Fruit fly (Drosophila melanogaster) whole organism, wandering third instar larva: ENCODE measurements around the gene CG6785.

Experiments used
- Abd-B ChIP-seq: fragments of >200 bp; optimal IDR thresholded peaks from 2 replicates; lab custom pipeline; 2017; ENCODE audit warnings: missing biosample characterization, missing genetic modification characterization
- CG32264 ChIP-seq: fragments of 200-800 bp; sonication (Bioruptor generic); optimal IDR thresholded peaks from 2 replicates; lab custom pipeline; 2016; ENCODE audit warnings: missing biosample characterization, missing genetic modification characterization
- CrebA ChIP-seq: fragments of 200-800 bp; sonication (Bioruptor generic); optimal IDR thresholded peaks from 2 replicates; lab custom pipeline; 2016; ENCODE audit warnings: missing biosample characterization, mild to moderate bottlenecking, missing genetic modification characterization, borderline replicate concordance
- Dfd ChIP-seq: fragments of >200 bp; optimal IDR thresholded peaks from 2 replicates; lab custom pipeline; 2017; ENCODE audit warnings: missing biosample characterization, missing genetic modification characterization
- HLH106 ChIP-seq: fragments of 200-800 bp; optimal IDR thresholded peaks from 3 replicates; lab custom pipeline; 2019; ENCODE audit warnings: missing biosample characterization, mild to moderate bottlenecking, missing genetic modification characterization, moderate library complexity
- Hnf4 ChIP-seq: fragments of 200-800 bp; sonication (Bioruptor generic); optimal IDR thresholded peaks from 2 replicates; lab custom pipeline; 2016; ENCODE audit warnings: missing biosample characterization, mild to moderate bottlenecking, missing genetic modification characterization
- Hr78 ChIP-seq: fragments of >200 bp; optimal IDR thresholded peaks from 2 replicates; lab custom pipeline; 2017; ENCODE audit warnings: missing biosample characterization, missing genetic modification characterization
- Hr83 ChIP-seq: fragments of 200-300 bp; sonication (Bioruptor generic); optimal IDR thresholded peaks from 2 replicates; lab custom pipeline; 2016; ENCODE audit warnings: missing biosample characterization, mild to moderate bottlenecking, missing genetic modification characterization, moderate library complexity; ENCODE audit not compliant: poor library complexity, severe bottlenecking
- Jra ChIP-seq: sonication (Bioruptor generic); optimal IDR thresholded peaks from 2 replicates; lab custom pipeline; 2016; ENCODE audit warnings: missing biosample characterization, missing genetic modification characterization
- Mio ChIP-seq: sonication (Bioruptor generic); optimal IDR thresholded peaks from 2 replicates; lab custom pipeline; 2016; ENCODE audit warnings: missing biosample characterization, missing genetic modification characterization
- Myc ChIP-seq: fragments of >200 bp; optimal IDR thresholded peaks from 2 replicates; lab custom pipeline; 2017
- OdsH ChIP-seq: fragments of 200-800 bp; sonication (Bioruptor generic); optimal IDR thresholded peaks from 2 replicates; lab custom pipeline; 2016; ENCODE audit warnings: missing biosample characterization, mild to moderate bottlenecking, missing genetic modification characterization
- Rel ChIP-seq, 2 experiments: fragments of 200-800 bp; sonication (Bioruptor generic) in 1 of 2; optimal IDR thresholded peaks; 2 replicates in 1 of 2; 3 replicates in 1 of 2; lab custom pipeline; 2016 to 2019; ENCODE audit warnings: mild to moderate bottlenecking in 2 of 2, missing biosample characterization in 2 of 2, missing genetic modification characterization in 2 of 2, moderate library complexity in 1 of 2
- Sp1 ChIP-seq: fragments of 200-800 bp; sonication (Bioruptor generic); optimal IDR thresholded peaks from 3 replicates; lab custom pipeline; 2019; ENCODE audit warnings: missing biosample characterization, mild to moderate bottlenecking, missing genetic modification characterization, moderate library complexity
- Vsx2 ChIP-seq: fragments of 200-300, 225-300 bp; sonication (Bioruptor generic); optimal IDR thresholded peaks from 2 replicates; lab custom pipeline; 2018; ENCODE audit warnings: missing biosample characterization, missing genetic modification characterization; ENCODE audit not compliant: partially characterized antibody
- br ChIP-seq: fragments of 200-800 bp; sonication (Bioruptor generic); optimal IDR thresholded peaks from 2 replicates; lab custom pipeline; 2016; ENCODE audit warnings: missing biosample characterization, missing genetic modification characterization
- brk ChIP-seq: fragments of 200-800 bp; sonication (Bioruptor generic); optimal IDR thresholded peaks from 2 replicates; lab custom pipeline; 2016; ENCODE audit warnings: missing biosample characterization, mild to moderate bottlenecking, missing genetic modification characterization
- dl ChIP-seq, 2 experiments: fragments of 175-275, 200-275 bp in 1 of 2; fragments of 200-275 bp in 1 of 2; sonication (Bioruptor generic); optimal IDR thresholded peaks; lab custom pipeline; 2018; ENCODE audit warnings: mild to moderate bottlenecking in 2 of 2, missing biosample characterization in 2 of 2, missing genetic modification characterization in 2 of 2, moderate library complexity in 2 of 2; ENCODE audit not compliant: partially characterized antibody in 2 of 2, insufficient read depth in 1 of 2
- dmrt93B ChIP-seq: fragments of 200-800 bp; sonication (Bioruptor generic); optimal IDR thresholded peaks from 2 replicates; lab custom pipeline; 2018; ENCODE audit warnings: missing biosample characterization, mild to moderate bottlenecking, missing genetic modification characterization
- dsf ChIP-seq: sonication (Bioruptor generic); optimal IDR thresholded peaks from 2 replicates; lab custom pipeline; 2016; ENCODE audit warnings: missing biosample characterization, missing genetic modification characterization, borderline replicate concordance
- ey ChIP-seq: fragments of 200-800 bp; sonication (Bioruptor generic); optimal IDR thresholded peaks from 2 replicates; lab custom pipeline; 2016; ENCODE audit warnings: missing biosample characterization, missing genetic modification characterization
- foxo ChIP-seq, 2 experiments: fragments of 200-800 bp; sonication (Bioruptor generic); optimal IDR thresholded peaks; 2 replicates in 1 of 2; 3 replicates in 1 of 2; lab custom pipeline; 2016 to 2017; ENCODE audit warnings: missing biosample characterization in 2 of 2, missing genetic modification characterization in 2 of 2
- fru ChIP-seq: fragments of 200-800 bp; sonication (Bioruptor generic); optimal IDR thresholded peaks from 3 replicates; lab custom pipeline; 2016; ENCODE audit warnings: missing biosample characterization, mild to moderate bottlenecking, missing genetic modification characterization
- h ChIP-seq: fragments of 200-800 bp; sonication (Bioruptor generic); optimal IDR thresholded peaks from 3 replicates; lab custom pipeline; 2016; ENCODE audit warnings: missing biosample characterization, mild to moderate bottlenecking, missing genetic modification characterization
- lola ChIP-seq: fragments of >200 bp; optimal IDR thresholded peaks from 2 replicates; lab custom pipeline; 2017; ENCODE audit warnings: missing biosample characterization, missing genetic modification characterization
- pan ChIP-seq: fragments of >200 bp; optimal IDR thresholded peaks from 2 replicates; lab custom pipeline; 2017
- psq ChIP-seq: fragments of 200-800 bp; sonication (Bioruptor generic); optimal IDR thresholded peaks from 3 replicates; lab custom pipeline; 2017; ENCODE audit warnings: missing biosample characterization, mild to moderate bottlenecking, missing genetic modification characterization, moderate library complexity
- rgr ChIP-seq: fragments of 200-800 bp; sonication (Bioruptor generic); optimal IDR thresholded peaks from 3 replicates; lab custom pipeline; 2016; ENCODE audit warnings: missing biosample characterization, mild to moderate bottlenecking, missing genetic modification characterization
- sage ChIP-seq: fragments of 200-800 bp; sonication (Bioruptor generic); optimal IDR thresholded peaks from 2 replicates; lab custom pipeline; 2016; ENCODE audit warnings: missing biosample characterization, mild to moderate bottlenecking, missing genetic modification characterization
- sv ChIP-seq: fragments of 200-800 bp; sonication (Bioruptor generic); optimal IDR thresholded peaks from 3 replicates; lab custom pipeline; 2016; ENCODE audit warnings: missing biosample characterization, missing genetic modification characterization
- tai ChIP-seq: sonication (Bioruptor generic); optimal IDR thresholded peaks from 2 replicates; lab custom pipeline; 2016; ENCODE audit warnings: missing biosample characterization, missing genetic modification characterization
- usp ChIP-seq: fragments of >200 bp; optimal IDR thresholded peaks from 2 replicates; lab custom pipeline; 2017; ENCODE audit warnings: missing biosample characterization, missing genetic modification characterization
- woc ChIP-seq: sonication (Bioruptor generic); optimal IDR thresholded peaks from 2 replicates; lab custom pipeline; 2016; ENCODE audit warnings: missing biosample characterization, mild to moderate bottlenecking, missing genetic modification characterization

The CG6785 gene

DNA sequence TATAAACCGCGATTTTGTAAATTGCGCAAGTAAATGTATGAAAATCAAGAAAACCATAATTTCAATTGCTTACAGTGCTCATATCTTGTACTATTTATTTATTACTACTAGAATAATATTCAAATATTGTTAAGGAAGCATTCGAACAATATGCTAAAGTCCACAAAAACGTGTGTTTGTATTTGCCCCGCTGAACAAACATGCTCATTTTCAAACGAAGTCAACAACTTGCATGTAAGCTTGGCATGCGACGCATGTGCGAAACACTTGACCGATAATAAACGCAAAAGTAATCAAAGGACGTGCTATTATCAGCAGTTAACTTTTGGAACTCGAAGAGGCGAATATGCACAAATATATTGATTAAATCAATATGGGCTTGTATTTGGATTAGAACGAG is 23.8 kb downstream of the CG6785 start:
- TF ChIP-seq OdsH (GFP tag; lab: Kevin White, UChicago) (peak; percentile 49), Myc (lab: Kevin White, UChicago) (no peak), dl (GFP tag; optimal IDR thresholded peaks at IDR 0.05; lab: Kevin White, UChicago; ENCODE audit: insufficient read depth in 1 of 2, partially characterized antibody in 2 of 2) (no peak), br (GFP tag; lab: Kevin White, UChicago) (no peak), dmrt93B (GFP tag; lab: Kevin White, UChicago) (no peak), HLH106 (tag; lab: Kevin White, UChicago) (no peak), fru (GFP tag; lab: Kevin White, UChicago) (peak; percentile 15), Jra (GFP tag; lab: Kevin White, UChicago) (peak; percentile 19), foxo (GFP tag; optimal IDR thresholded peaks at IDR 0.05; lab: Kevin White, UChicago) (peak in 1 of 2 experiments; percentile 19), woc (GFP tag; lab: Kevin White, UChicago) (no peak), Hnf4 (GFP tag; lab: Kevin White, UChicago) (no peak), dsf (peak; percentile 11), ey (GFP tag; lab: Kevin White, UChicago) (peak; percentile 17), h (GFP tag; lab: Kevin White, UChicago) (peak; percentile 33), Hr83 (peak; percentile 73), psq (GFP tag; lab: Kevin White, UChicago) (no peak), Sp1 (GFP tag; lab: Kevin White, UChicago) (peak; percentile 41), rgr (GFP tag; lab: Kevin White, UChicago) (peak; percentile 58)

DNA sequence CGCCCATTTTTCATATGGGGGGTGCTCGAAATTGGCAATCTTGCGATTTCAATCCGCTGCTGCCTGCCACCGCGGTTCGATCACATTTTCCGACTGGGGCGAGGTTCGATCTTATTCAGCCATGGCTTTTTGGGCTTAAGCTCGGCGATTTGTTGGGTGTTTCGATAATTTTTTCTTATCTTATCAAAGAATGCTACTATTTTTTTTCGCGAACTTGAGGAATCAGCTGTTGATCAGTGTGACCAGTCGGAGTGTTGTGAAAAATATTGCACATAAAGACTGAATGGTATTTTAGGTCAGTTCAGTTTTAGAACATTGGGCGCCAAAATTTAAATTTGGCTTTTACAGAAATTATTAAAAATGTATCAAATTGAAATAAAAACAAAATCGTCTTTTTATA is 24.3 kb downstream of the CG6785 start, which contains the start of gene Wdr81:
Gene Wdr81, minus strand, starts transcription at position 226 of the 400 bp plus-strand sequence.
- no peak for TF ChIP-seq Rel (GFP tag; optimal IDR thresholded peaks at IDR 0.05; lab: Kevin White, UChicago)
- TF ChIP-seq Rel (tag; optimal IDR thresholded peaks at IDR 0.05; lab: Kevin White, UChicago), result peak; percentile 26
- no peak for TF ChIP-seq CrebA
- no peak for TF ChIP-seq Hnf4 (GFP tag; lab: Kevin White, UChicago)

DNA sequence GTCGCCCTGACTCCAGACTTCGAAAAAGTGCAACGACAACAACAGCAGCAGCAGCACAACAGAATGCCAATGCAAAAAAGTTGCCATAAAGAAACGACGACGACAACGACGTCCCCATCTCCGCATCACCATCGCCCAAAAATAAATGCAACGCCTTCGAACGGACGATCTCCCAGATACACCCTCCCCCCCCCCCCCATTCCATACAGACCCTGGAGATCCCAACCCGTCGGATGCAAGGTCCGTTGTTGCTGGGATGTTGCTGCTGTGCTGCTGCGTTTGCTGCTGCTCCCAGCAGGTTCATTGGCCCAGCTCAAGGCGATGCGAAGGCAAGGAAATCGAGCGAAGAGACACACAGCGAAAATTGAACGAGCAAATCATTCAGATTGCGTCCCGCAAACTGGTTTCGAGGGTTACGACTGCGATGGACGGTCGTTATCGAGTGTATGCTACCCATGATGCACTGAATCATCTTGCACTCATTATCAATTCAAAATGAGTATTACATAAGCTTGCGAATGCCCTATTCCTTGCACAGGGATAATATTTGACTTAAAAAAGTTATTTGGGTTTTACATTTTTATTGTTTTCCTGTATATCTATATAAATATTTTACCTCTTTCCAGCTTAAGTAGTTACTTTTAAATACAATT is 31.1 kb downstream of the CG6785 start:
- TF ChIP-seq pan (lab: Kevin White, UChicago) (no peak), Hr78 (GFP tag; lab: Kevin White, UChicago) (no peak), CG32264 (GFP tag; lab: Kevin White, UChicago) (no peak), Abd-B (GFP tag; lab: Kevin White, UChicago) (no peak), Mio (GFP tag; lab: Kevin White, UChicago) (no peak), usp (no peak), Dfd (GFP tag; lab: Kevin White, UChicago) (no peak), sv (GFP tag; lab: Kevin White, UChicago) (no peak), Jra (GFP tag; lab: Kevin White, UChicago) (no peak), Hr83 (no peak), Hnf4 (GFP tag; lab: Kevin White, UChicago) (peak; percentile 78), Rel (GFP tag; optimal IDR thresholded peaks at IDR 0.05; lab: Kevin White, UChicago) (no peak), Rel (tag; optimal IDR thresholded peaks at IDR 0.05; lab: Kevin White, UChicago) (peak; percentile 90), sage (no peak), Sp1 (GFP tag; lab: Kevin White, UChicago) (peak; percentile 6), dmrt93B (GFP tag; lab: Kevin White, UChicago) (no peak), OdsH (GFP tag; lab: Kevin White, UChicago) (peak; percentile 1), woc (GFP tag; lab: Kevin White, UChicago) (peak; percentile 4), lola (GFP tag; lab: Kevin White, UChicago) (no peak), h (GFP tag; lab: Kevin White, UChicago) (peak; percentile 24), HLH106 (tag; lab: Kevin White, UChicago) (peak; percentile 31), Vsx2 (GFP tag; lab: Kevin White, UChicago) (no peak), fru (GFP tag; lab: Kevin White, UChicago) (peak; percentile 11), Myc (lab: Kevin White, UChicago) (no peak), foxo (GFP tag; optimal IDR thresholded peaks at IDR 0.05; lab: Kevin White, UChicago) (peak in 1 of 2 experiments; percentile 9), psq (GFP tag; lab: Kevin White, UChicago) (peak; percentile 83), rgr (GFP tag; lab: Kevin White, UChicago) (no peak), dl (GFP tag; optimal IDR thresholded peaks at IDR 0.05; lab: Kevin White, UChicago; ENCODE audit: insufficient read depth in 1 of 2, partially characterized antibody in 2 of 2) (peak; percentile 27 to 31), tai (GFP tag; lab: Kevin White, UChicago) (no peak), brk (no peak)
